Worm (Caenorhabditis elegans) whole organism, L4 larva: ENCODE data around the gene sedl-1.

Experiments used
- nhr-6 ChIP-seq: fragments of 150-350 bp; optimal IDR thresholded peaks from 2 replicates; lab custom pipeline; 2014; ENCODE audit warnings: missing biosample characterization, missing genetic modification characterization
- unc-62 ChIP-seq, 3 experiments: fragments of 150-350 bp in 1 of 3; sonication (generic microtip); optimal IDR thresholded peaks in 2 of 3; peaks in 1 of 3; 1 replicate in 1 of 3; 2 replicates in 2 of 3; lab custom pipeline; 2014 to 2017; ENCODE audit warnings: missing biosample characterization in 3 of 3, missing genetic modification characterization in 3 of 3, missing genetic modification reagents in 3 of 3, missing genotype in 1 of 3

DNA sequence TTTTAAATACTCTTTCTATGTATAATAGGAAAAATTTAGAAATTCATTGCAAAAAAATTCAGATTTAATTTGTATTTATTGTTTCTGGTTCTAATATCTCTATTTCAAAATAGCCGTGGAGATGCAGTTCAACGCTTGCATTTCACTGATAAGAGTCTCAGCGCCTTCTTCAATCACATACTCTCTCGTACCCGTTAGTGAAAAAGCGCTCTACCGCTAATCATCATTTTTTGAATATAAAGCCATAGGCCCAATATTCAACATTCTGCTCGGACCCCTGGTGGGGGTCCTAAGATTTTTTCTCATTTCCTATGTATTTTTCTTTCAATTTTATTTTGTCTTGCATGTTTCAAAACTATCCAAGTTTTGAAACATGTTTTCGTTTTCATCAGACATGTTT lies 19.5 kb downstream of the sedl-1 start:
- TF ChIP-seq unc-62 (GFP tag; optimal IDR thresholded peaks at IDR 0.05 in 1 of 2; lab: Kevin White, UChicago) (no peak), unc-62 (tag; optimal IDR thresholded peaks at IDR 0.05; lab: Kevin White, UChicago) (no peak), nhr-6 (tag; lab: Kevin White, UChicago) (no peak)
